Worm (Caenorhabditis elegans) whole organism, L1 larva: Measurements from ENCODE around the gene F49E12.8.

ENCODE experiments used
- ama-1 ChIP-seq: fragments of 150-350 bp; optimal IDR thresholded peaks from 2 replicates; lab custom pipeline; 2014
- blmp-1 ChIP-seq: fragments of 150-350 bp; optimal IDR thresholded peaks from 2 replicates; lab custom pipeline; 2014; ENCODE audit warnings: missing biosample characterization, missing genetic modification characterization
- ceh-90 ChIP-seq: sonication (generic microtip); optimal IDR thresholded peaks from 2 replicates; lab custom pipeline; 2016; ENCODE audit warnings: missing genetic modification characterization, missing compliant biosample characterization
- egl-13 ChIP-seq: sonication (generic microtip); optimal IDR thresholded peaks from 2 replicates; lab custom pipeline; 2016; ENCODE audit warnings: missing genotype, missing genetic modification reagents, missing genetic modification characterization, missing compliant biosample characterization
- elt-2 ChIP-seq: sonication (generic microtip); optimal IDR thresholded peaks from 2 replicates; lab custom pipeline; 2016; ENCODE audit warnings: missing genetic modification characterization, mild to moderate bottlenecking, inconsistent platforms, missing compliant biosample characterization, missing genetic modification reagents
- fkh-10 ChIP-seq: sonication (generic microtip); optimal IDR thresholded peaks from 2 replicates; lab custom pipeline; 2017; ENCODE audit warnings: missing biosample characterization, missing genetic modification reagents, missing genetic modification characterization
- fkh-8 ChIP-seq: sonication (generic microtip); optimal IDR thresholded peaks from 2 replicates; lab custom pipeline; 2016; ENCODE audit warnings: mild to moderate bottlenecking, missing genetic modification characterization, missing compliant biosample characterization
- fos-1 ChIP-seq: fragments of 150-350 bp; optimal IDR thresholded peaks from 2 replicates; lab custom pipeline; 2014; ENCODE audit warnings: missing biosample characterization, missing genetic modification characterization
- grh-1 ChIP-seq: fragments of 200-800 bp; sonication (Bioruptor generic); IDR thresholded peaks from 2 replicates; pipeline ENCODE4 v1.3.6; 2022; ENCODE audit warnings: missing genetic modification reagents, missing genetic modification characterization, missing compliant biosample characterization
- hlh-4 ChIP-seq: sonication (generic microtip); optimal IDR thresholded peaks from 2 replicates; lab custom pipeline; 2016; ENCODE audit warnings: mild to moderate bottlenecking, missing genetic modification characterization, missing compliant biosample characterization
- jun-1 ChIP-seq: fragments of 150-350 bp; optimal IDR thresholded peaks from 2 replicates; lab custom pipeline; 2014; ENCODE audit warnings: missing biosample characterization, missing genetic modification reagents, missing genetic modification characterization
- lin-13 ChIP-seq: fragments of 150-350 bp; optimal IDR thresholded peaks from 2 replicates; lab custom pipeline; 2014; ENCODE audit warnings: missing biosample characterization, missing genetic modification reagents, missing genetic modification characterization
- lin-14 ChIP-seq: fragments of 200-800 bp; sonication (Bioruptor generic); optimal IDR thresholded peaks from 2 replicates; lab custom pipeline; 2018; ENCODE audit warnings: mild to moderate bottlenecking, missing genetic modification characterization, moderate library complexity, missing compliant biosample characterization
- lin-35 ChIP-seq, 2 experiments: fragments of 150-350 bp; optimal IDR thresholded peaks; 2 replicates each; lab custom pipeline; 2014; ENCODE audit warnings: missing biosample characterization in 2 of 2, missing genetic modification characterization in 2 of 2, missing genetic modification reagents in 2 of 2
- lir-3 ChIP-seq: sonication (generic microtip); optimal IDR thresholded peaks from 2 replicates; lab custom pipeline; 2016; ENCODE audit warnings: mild to moderate bottlenecking, missing genetic modification characterization, moderate library complexity, missing compliant biosample characterization; ENCODE audit not compliant: poor library complexity
- lsy-2 ChIP-seq, 2 experiments: fragments of 150-350 bp; optimal IDR thresholded peaks; 2 replicates each; lab custom pipeline; 2014; ENCODE audit warnings: missing biosample characterization in 2 of 2, missing genetic modification characterization in 2 of 2
- mab-9 ChIP-seq: fragments of 200-800 bp; sonication (Bioruptor generic); IDR thresholded peaks from 2 replicates; pipeline ENCODE4 v1.3.6; 2022; ENCODE audit warnings: missing genetic modification reagents, missing genetic modification characterization, missing compliant biosample characterization
- mdl-1 ChIP-seq, 2 experiments: fragments of 150-350 bp; optimal IDR thresholded peaks; 2 replicates each; lab custom pipeline; 2014 to 2017; ENCODE audit warnings: missing biosample characterization in 2 of 2, missing genetic modification characterization in 2 of 2, inconsistent platforms in 1 of 2
- nhr-12 ChIP-seq: sonication (generic microtip); optimal IDR thresholded peaks from 2 replicates; lab custom pipeline; 2017; ENCODE audit warnings: missing biosample characterization, missing genetic modification characterization
- nhr-19 ChIP-seq: fragments of 200-800 bp; sonication (Bioruptor generic); conservative IDR thresholded peaks from 2 replicates; pipeline ENCODE4 v1.3.6; 2022; ENCODE audit warnings: missing genetic modification characterization, missing compliant biosample characterization
- nhr-20 ChIP-seq: sonication (generic microtip); optimal IDR thresholded peaks from 2 replicates; lab custom pipeline; 2016; ENCODE audit warnings: mild to moderate bottlenecking, missing genetic modification characterization, missing compliant biosample characterization
- nhr-237 ChIP-seq: fragments of 150-350 bp; optimal IDR thresholded peaks from 2 replicates; lab custom pipeline; 2014; ENCODE audit warnings: missing biosample characterization, missing genetic modification characterization
- nhr-28 ChIP-seq: fragments of 150-350 bp; optimal IDR thresholded peaks from 2 replicates; lab custom pipeline; 2014; ENCODE audit warnings: missing biosample characterization, missing genetic modification characterization
- nhr-71 ChIP-seq: sonication (generic microtip); optimal IDR thresholded peaks from 2 replicates; lab custom pipeline; 2016; ENCODE audit warnings: mild to moderate bottlenecking, missing genetic modification characterization, moderate library complexity, missing compliant biosample characterization
- nhr-84 ChIP-seq: sonication (generic microtip); optimal IDR thresholded peaks from 2 replicates; lab custom pipeline; 2017; ENCODE audit warnings: missing biosample characterization, missing genetic modification characterization
- nhr-90 ChIP-seq: sonication (generic microtip); optimal IDR thresholded peaks from 2 replicates; lab custom pipeline; 2016; ENCODE audit warnings: mild to moderate bottlenecking, missing genetic modification characterization, missing compliant biosample characterization; ENCODE audit not compliant: poor library complexity
- pax-3 ChIP-seq: fragments of 200-800 bp; sonication (Bioruptor generic); optimal IDR thresholded peaks from 2 replicates; lab custom pipeline; 2018; ENCODE audit warnings: mild to moderate bottlenecking, missing genetic modification characterization, moderate library complexity, missing compliant biosample characterization
- pqm-1 ChIP-seq: sonication (generic microtip); optimal IDR thresholded peaks from 3 replicates; lab custom pipeline; 2017; ENCODE audit warnings: missing biosample characterization, missing genetic modification characterization
- skn-1 ChIP-seq: fragments of 150-350 bp; optimal IDR thresholded peaks from 2 replicates; lab custom pipeline; 2014; ENCODE audit warnings: missing biosample characterization, missing genetic modification characterization
- sox-4 ChIP-seq: sonication (generic microtip); optimal IDR thresholded peaks from 2 replicates; lab custom pipeline; 2016; ENCODE audit warnings: missing genetic modification characterization, missing compliant biosample characterization
- sup-37 ChIP-seq: fragments of 200-800 bp; sonication (Bioruptor generic); optimal IDR thresholded peaks from 2 replicates; lab custom pipeline; 2018; ENCODE audit warnings: mild to moderate bottlenecking, missing genetic modification characterization, missing compliant biosample characterization
- tlp-1 ChIP-seq: fragments of 150-350 bp; optimal IDR thresholded peaks from 2 replicates; lab custom pipeline; 2014; ENCODE audit warnings: missing biosample characterization, missing genetic modification characterization
- unc-62 ChIP-seq: fragments of 150-350 bp; optimal IDR thresholded peaks from 2 replicates; lab custom pipeline; 2014; ENCODE audit warnings: missing biosample characterization, missing genetic modification reagents, missing genetic modification characterization
- zag-1 ChIP-seq: fragments of 150-350 bp; optimal IDR thresholded peaks from 2 replicates; lab custom pipeline; 2014; ENCODE audit warnings: missing biosample characterization, missing genetic modification characterization
- ztf-4 ChIP-seq: fragments of 150-350 bp; optimal IDR thresholded peaks from 2 replicates; lab custom pipeline; 2014; ENCODE audit warnings: missing biosample characterization, missing genetic modification characterization

F49E12.8 gene

DNA sequence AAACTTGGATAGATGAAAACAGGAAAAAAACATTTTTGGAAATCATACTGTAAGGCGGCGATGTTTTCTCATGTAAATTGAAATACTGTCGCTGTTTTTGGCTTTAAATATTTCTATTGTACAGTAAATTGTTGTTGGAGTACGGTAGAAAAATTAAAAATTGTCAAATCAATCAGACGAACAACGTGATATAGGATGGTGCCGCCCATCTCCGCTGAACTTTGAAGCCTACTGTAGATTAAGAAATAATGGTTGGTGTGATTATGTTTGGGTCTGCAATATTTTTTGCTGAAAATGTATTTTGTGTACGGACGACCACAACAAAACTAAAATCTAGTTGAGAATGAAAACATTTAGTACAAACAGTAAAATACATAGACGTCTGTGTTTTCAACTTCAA is 8.5 kb downstream of the F49E12.8 start:
- no peak for TF ChIP-seq nhr-19 (GFP tag; lab: Robert Waterston, UW)
- TF ChIP-seq ama-1 (lab: Kevin White, UChicago): no peak
- TF ChIP-seq lsy-2 (tag; optimal IDR thresholded peaks at IDR 0.05; lab: Kevin White, UChicago): peak in 1 of 2 experiments; percentile 23
- peak; percentile 17 for TF ChIP-seq elt-2 (tag; lab: Kevin White, UChicago)
- TF ChIP-seq, all 84 proteins: peak for 2

DNA sequence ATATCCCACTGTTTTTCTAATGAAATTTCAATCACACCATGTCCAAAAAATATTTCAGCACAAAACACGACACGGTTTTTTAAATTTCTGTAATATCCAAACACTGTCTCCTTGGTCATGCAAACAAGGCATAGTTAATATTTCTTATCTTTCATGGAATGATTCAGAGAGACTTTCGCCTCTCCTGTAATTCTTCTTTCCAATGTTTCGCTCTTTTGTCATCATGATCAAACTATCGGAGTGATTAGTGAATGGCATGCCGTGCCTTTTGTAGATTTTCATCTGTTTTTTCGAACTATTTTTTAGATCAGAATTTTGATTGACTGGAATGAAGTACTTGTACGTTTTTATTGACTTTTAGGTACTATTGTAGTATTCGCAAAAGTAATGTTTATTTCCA is 9.8 kb downstream of the F49E12.8 start:
- TF ChIP-seq fkh-10 (GFP tag; lab: Kevin White, UChicago) (no peak), elt-2 (tag; lab: Kevin White, UChicago) (peak; percentile 62), nhr-20 (tag; lab: Kevin White, UChicago) (peak; percentile 33), grh-1 (GFP tag; lab: Robert Waterston, UW) (no peak), pqm-1 (peak; percentile 67), nhr-28 (tag; lab: Kevin White, UChicago) (no peak), nhr-84 (tag; lab: Kevin White, UChicago) (no peak)

DNA sequence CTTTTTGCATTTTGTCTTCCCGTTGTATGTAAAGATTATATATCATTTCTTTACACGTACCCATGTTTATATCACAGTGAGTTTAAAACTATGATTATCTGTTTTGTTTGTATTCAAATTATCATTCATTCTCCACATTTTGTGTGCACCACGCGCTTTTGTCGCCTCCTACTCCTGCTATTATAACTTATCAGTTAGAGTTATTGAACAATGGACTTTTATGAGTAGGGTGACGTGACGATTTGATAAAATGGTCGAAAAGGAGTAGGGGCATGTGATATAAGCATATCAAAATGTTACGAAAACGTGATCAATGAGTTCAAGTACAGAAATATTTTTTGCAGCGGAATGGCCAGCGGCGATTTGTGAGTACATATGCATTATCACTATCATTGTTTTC is 11.2 kb downstream of the F49E12.8 start:
- TF ChIP-seq mdl-1 (tag; optimal IDR thresholded peaks at IDR 0.05; lab: Kevin White, UChicago) (peak in 1 of 2 experiments; percentile 35), nhr-90 (tag; lab: Kevin White, UChicago) (peak; percentile 59), tlp-1 (tag; lab: Kevin White, UChicago) (peak; percentile 2), nhr-20 (tag; lab: Kevin White, UChicago) (peak; percentile 78), pqm-1 (peak; percentile 79), nhr-71 (tag; lab: Kevin White, UChicago) (peak; percentile 68), elt-2 (tag; lab: Kevin White, UChicago) (peak; percentile 99), jun-1 (tag; lab: Kevin White, UChicago) (peak; percentile 74), lin-35 (GFP tag; optimal IDR thresholded peaks at IDR 0.05; lab: Kevin White, UChicago) (peak in 1 of 2 experiments; percentile 61), zag-1 (no peak), lin-14 (GFP tag; lab: Kevin White, UChicago) (peak; percentile 33), lsy-2 (tag; optimal IDR thresholded peaks at IDR 0.05; lab: Kevin White, UChicago) (peak in 1 of 2 experiments; percentile 29), nhr-19 (GFP tag; lab: Robert Waterston, UW) (peak; percentile 38), lir-3 (no peak), ztf-4 (no peak), sup-37 (GFP tag; lab: Kevin White, UChicago) (no peak), pax-3 (tag; lab: Kevin White, UChicago) (peak; percentile 2), egl-13 (tag; lab: Kevin White, UChicago) (peak; percentile 69)

DNA sequence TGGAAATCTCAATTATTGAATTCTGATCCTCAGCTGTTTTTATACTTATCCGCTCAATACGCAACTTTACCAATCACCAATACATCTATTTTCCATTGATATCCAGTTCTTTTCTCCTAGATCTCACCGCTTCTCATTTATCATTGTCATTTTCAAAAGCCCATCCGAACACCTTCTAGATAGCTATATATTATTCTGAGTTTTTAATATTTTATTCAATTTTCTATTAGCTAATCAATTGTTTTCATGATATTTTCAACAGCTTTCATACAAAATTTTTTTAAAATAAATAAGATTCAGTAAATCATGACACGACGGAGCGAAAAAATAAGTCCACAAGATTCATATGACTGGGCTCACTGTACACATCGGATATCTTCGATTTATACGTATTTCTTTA is 12.9 kb downstream of the F49E12.8 start, which contains the start of gene F49E12.12:
Gene F49E12.12 (plus strand): TSS at position 301 of the 400 bp plus-strand sequence.
- TF ChIP-seq sox-4 (no peak), unc-62 (GFP tag; lab: Kevin White, UChicago) (no peak), ceh-90 (no peak), lin-13 (no peak), hlh-4 (tag; lab: Kevin White, UChicago) (no peak), pqm-1 (no peak), mab-9 (GFP tag; lab: Robert Waterston, UW) (no peak), fos-1 (no peak), nhr-12 (tag; lab: Kevin White, UChicago) (no peak), mdl-1 (tag; optimal IDR thresholded peaks at IDR 0.05; lab: Kevin White, UChicago) (no peak), fkh-8 (no peak), nhr-237 (tag; lab: Kevin White, UChicago) (no peak), lin-35 (GFP tag; optimal IDR thresholded peaks at IDR 0.05; lab: Kevin White, UChicago) (no peak)

DNA sequence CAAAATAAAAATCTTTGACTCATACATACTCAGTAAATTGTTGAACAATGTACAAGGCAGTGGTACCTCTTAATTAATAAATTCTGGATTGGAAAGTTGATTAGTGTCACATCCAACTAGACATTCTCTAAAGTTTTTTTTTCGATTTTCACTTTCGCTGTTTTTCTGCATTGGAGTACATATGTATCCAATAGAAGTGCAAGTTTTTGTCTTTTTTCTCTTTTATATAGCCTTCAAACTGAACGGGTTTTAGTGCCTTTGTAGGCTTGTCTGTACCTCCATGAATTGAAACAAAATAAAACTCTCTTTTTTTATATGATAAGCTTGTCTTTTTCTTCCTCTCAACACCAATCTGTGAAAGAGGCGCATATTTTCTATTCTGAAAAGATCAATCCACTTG is 13.9 kb downstream of the F49E12.8 start:
- TF ChIP-seq blmp-1 (tag; lab: Kevin White, UChicago) (peak; percentile 18), skn-1 (tag; lab: Kevin White, UChicago) (no peak)
- TF ChIP-seq, all 84 proteins: peak for 1
